Worm (Caenorhabditis elegans): Measurements from ENCODE around the gene T24A6.17.

T24A6.17 gene

DNA sequence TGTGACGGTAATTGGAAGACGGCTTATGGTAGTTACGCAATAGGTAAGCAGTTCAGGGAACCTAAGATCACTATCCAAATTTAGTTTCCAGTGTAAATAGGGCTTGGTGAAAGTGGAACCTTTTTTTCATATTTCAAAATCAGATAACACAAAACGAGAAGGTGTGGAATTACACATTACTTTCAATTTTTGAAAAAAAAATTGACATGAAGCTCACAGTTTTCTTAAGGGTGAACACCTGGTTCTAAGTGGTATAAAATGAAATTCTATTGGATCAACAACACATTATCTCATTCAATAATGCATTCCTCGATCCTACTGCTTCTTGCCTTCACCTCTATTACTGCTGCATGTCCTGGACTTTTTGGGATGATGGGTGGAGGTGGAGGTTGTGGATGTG is 8.2 kb downstream of the T24A6.17 start, which contains the start of gene grl-30:
TSS of gene grl-30 (plus strand) at position 301 of the 400 bp plus-strand sequence.
- TF ChIP-seq nhr-129 (tag; optimal IDR thresholded peaks at IDR 0.05) (no peak), alr-1 (tag; optimal IDR thresholded peaks at IDR 0.05) (no peak), snpc-4 (tag; optimal IDR thresholded peaks at IDR 0.05) (no peak), elt-1 (tag; optimal IDR thresholded peaks at IDR 0.05) (no peak), F13H6.1 (tag; optimal IDR thresholded peaks at IDR 0.05) (no peak), ama-1 (optimal IDR thresholded peaks at IDR 0.05) (no peak), nhr-23 (tag; optimal IDR thresholded peaks at IDR 0.05) (no peak), ceh-82 (tag; optimal IDR thresholded peaks at IDR 0.05) (no peak), peb-1 (tag; optimal IDR thresholded peaks at IDR 0.05) (no peak), fos-1 (tag; optimal IDR thresholded peaks at IDR 0.05) (no peak), lsy-2 (tag; optimal IDR thresholded peaks at IDR 0.05) (no peak), unc-39 (tag; optimal IDR thresholded peaks at IDR 0.05) (no peak), mdl-1 (tag; optimal IDR thresholded peaks at IDR 0.05) (no peak), ztf-4 (tag; optimal IDR thresholded peaks at IDR 0.05) (no peak), nhr-77 (tag; optimal IDR thresholded peaks at IDR 0.05) (no peak), mbf-1 (tag; optimal IDR thresholded peaks at IDR 0.05) (no peak), aly-2 (tag; optimal IDR thresholded peaks at IDR 0.05) (no peak), Y55F3AM.14 (GFP tag; optimal IDR thresholded peaks at IDR 0.05) (no peak), lin-11 (tag; optimal IDR thresholded peaks at IDR 0.05) (no peak)

DNA sequence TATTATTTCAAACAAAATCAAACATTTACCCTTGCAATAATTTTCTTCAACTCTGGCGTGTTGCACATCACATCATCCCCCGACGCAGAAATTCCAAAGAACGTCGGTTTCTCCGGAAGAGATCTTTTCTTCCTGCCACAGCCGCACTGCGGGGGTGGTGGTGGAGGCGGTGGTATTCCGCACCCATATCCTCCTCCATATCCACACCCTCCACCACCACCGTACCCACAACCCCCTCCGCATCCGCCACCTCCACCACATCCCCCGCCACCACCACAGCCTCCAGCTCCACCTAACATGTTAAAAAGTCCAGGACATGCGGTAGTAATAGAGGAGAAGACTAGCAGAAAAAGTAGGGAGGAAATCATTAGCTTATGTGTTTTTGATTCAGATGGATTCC is 9.4 kb downstream of the T24A6.17 start, which contains the start of gene grl-29:
TSS of gene grl-29 (minus strand) at position 368 of the 400 bp plus-strand sequence.
- TF ChIP-seq elt-3 (tag; optimal IDR thresholded peaks at IDR 0.05), result no peak
- TF ChIP-seq sma-9 (GFP tag; optimal IDR thresholded peaks at IDR 0.05), result no peak
- TF ChIP-seq sma-9 (tag; optimal IDR thresholded peaks at IDR 0.05), result no peak
- no peak for TF ChIP-seq nhr-129 (tag; optimal IDR thresholded peaks at IDR 0.05)
- TF ChIP-seq ama-1 (optimal IDR thresholded peaks at IDR 0.05), result no peak
- no peak for TF ChIP-seq dmd-4 (tag; optimal IDR thresholded peaks at IDR 0.05)
- TF ChIP-seq skn-1 (tag; optimal IDR thresholded peaks at IDR 0.05), result no peak
- TF ChIP-seq unc-55 (GFP tag; optimal IDR thresholded peaks at IDR 0.05), result no peak
- no peak for TF ChIP-seq unc-39 (tag; optimal IDR thresholded peaks at IDR 0.05)
- TF ChIP-seq mbf-1 (tag; optimal IDR thresholded peaks at IDR 0.05), result no peak

ce11 chrV:3552740-3553469 is 11.3 kb downstream of the T24A6.17 start, which contains the start of gene T24A6.20:
Gene T24A6.20 (plus strand): TSS chrV:3553134.
- TF ChIP-seq ztf-4 (tag; optimal IDR thresholded peaks at IDR 0.05), result no peak
- TF ChIP-seq lin-13 (GFP tag; optimal IDR thresholded peaks at IDR 0.05), result no peak
- TF ChIP-seq fos-1 (tag; optimal IDR thresholded peaks at IDR 0.05), result no peak
- no peak for TF ChIP-seq mdl-1 (tag; optimal IDR thresholded peaks at IDR 0.05)
- no peak for TF ChIP-seq nhr-11 (tag; optimal IDR thresholded peaks at IDR 0.05)
- TF ChIP-seq nhr-12 (tag; optimal IDR thresholded peaks at IDR 0.05), result no peak
- no peak for TF ChIP-seq dmd-4 (tag; optimal IDR thresholded peaks at IDR 0.05)

- TF ChIP-seq Y55F3AM.14 (GFP tag; optimal IDR thresholded peaks at IDR 0.05) (no peak), blmp-1 (tag; optimal IDR thresholded peaks at IDR 0.05; ENCODE audit: insufficient read depth) (no peak), nhr-6 (tag; optimal IDR thresholded peaks at IDR 0.05) (no peak), ztf-4 (tag; optimal IDR thresholded peaks at IDR 0.05) (no peak), sem-4 (tag; optimal IDR thresholded peaks at IDR 0.05) (no peak), mab-5 (tag; optimal IDR thresholded peaks at IDR 0.05) (no peak), nhr-77 (tag; optimal IDR thresholded peaks at IDR 0.05) (no peak), unc-55 (GFP tag; optimal IDR thresholded peaks at IDR 0.05) (no peak), ama-1 (optimal IDR thresholded peaks at IDR 0.05) (no peak), crh-2 (tag; optimal IDR thresholded peaks at IDR 0.05) (no peak), gmeb-1 (tag; optimal IDR thresholded peaks at IDR 0.05) (no peak), aly-2 (tag; optimal IDR thresholded peaks at IDR 0.05) (no peak), mbf-1 (tag; optimal IDR thresholded peaks at IDR 0.05) (no peak)
Measured at ce11 chrV:3551765-3552164, 12.5 kb downstream of the T24A6.17 start, which contains the start of gene grl-28. Gene grl-28 (minus strand): TSS chrV:3551865.

DNA sequence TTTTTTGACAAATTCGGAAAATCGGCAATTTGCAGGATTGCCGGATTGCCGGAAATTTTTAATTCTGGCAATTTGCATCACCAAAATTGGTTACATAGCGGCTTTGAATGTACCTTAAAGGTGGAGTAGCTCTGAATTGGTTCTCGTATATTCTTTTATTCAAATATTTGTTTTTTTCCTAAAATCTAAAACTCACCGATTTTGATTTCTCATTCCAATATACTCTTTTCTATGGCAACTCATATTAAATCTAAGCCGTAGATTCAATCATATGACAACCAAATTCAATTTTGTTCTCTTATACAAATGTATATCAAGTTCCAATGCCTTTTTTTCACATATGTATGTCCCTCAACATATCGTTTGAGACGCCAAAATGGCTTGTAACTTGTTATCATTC is 14.7 kb downstream of the T24A6.17 start, which contains the start of gene sri-21:
TSS of gene sri-21 (plus strand) at position 301 of the 400 bp plus-strand sequence.
- TF ChIP-seq sma-3 (GFP tag; optimal IDR thresholded peaks at IDR 0.05) (no peak), aly-2 (tag; optimal IDR thresholded peaks at IDR 0.05) (no peak), Y55F3AM.14 (GFP tag; optimal IDR thresholded peaks at IDR 0.05) (no peak), crh-2 (tag; optimal IDR thresholded peaks at IDR 0.05) (no peak), nhr-12 (tag; optimal IDR thresholded peaks at IDR 0.05) (no peak), ZK546.5 (tag; optimal IDR thresholded peaks at IDR 0.05) (no peak), nhr-25 (tag; optimal IDR thresholded peaks at IDR 0.05) (no peak), gmeb-1 (tag; optimal IDR thresholded peaks at IDR 0.05) (no peak), mbf-1 (tag; optimal IDR thresholded peaks at IDR 0.05) (no peak), nhr-77 (tag; optimal IDR thresholded peaks at IDR 0.05) (no peak)

Measured in whole organism, L2 larva.